Worm (Caenorhabditis elegans): Measurements from ENCODE around the gene T21E8.6.

ce11 chrX:10851735-10852134, 30.3 kb upstream of the T21E8.6 start:
- no peak for TF ChIP-seq zip-8 (tag; optimal IDR thresholded peaks at IDR 0.05)
- TF ChIP-seq nhr-237 (tag; optimal IDR thresholded peaks at IDR 0.05): no peak
- no peak for TF ChIP-seq unc-39 (tag; optimal IDR thresholded peaks at IDR 0.05)
- TF ChIP-seq mls-2 (tag; optimal IDR thresholded peaks at IDR 0.05): no peak
- no peak for TF ChIP-seq pha-4 (tag; optimal IDR thresholded peaks at IDR 0.05)
- TF ChIP-seq ham-2 (GFP tag; optimal IDR thresholded peaks at IDR 0.05): no peak
